Fruit fly (Drosophila melanogaster) whole organism, embryonic: ENCODE measurements around the gene CIA30.

Experiments used
- Ada2b ChIP-seq: fragments of 200-800 bp; sonication (Bioruptor generic); IDR thresholded peaks from 2 replicates; pipeline ENCODE4 v1.3.6; 2022; ENCODE audit warnings: missing biosample characterization, missing genetic modification characterization
- BEAF-32 ChIP-seq: fragments of 200-800 bp; sonication (Bioruptor generic); optimal IDR thresholded peaks from 3 replicates; lab custom pipeline; 2017; ENCODE audit warnings: missing biosample characterization, missing genetic modification characterization, mild to moderate bottlenecking, moderate library complexity, missing genetic modification reagents
- CG10274 ChIP-seq: fragments of 200-800 bp; sonication (Bioruptor generic); optimal IDR thresholded peaks from 3 replicates; lab custom pipeline; 2017; ENCODE audit warnings: missing biosample characterization, mild to moderate bottlenecking, missing genetic modification characterization
- CG10321 ChIP-seq: fragments of 200-800 bp; sonication (Bioruptor generic); IDR thresholded peaks from 2 replicates; pipeline ENCODE4 v1.3.6; 2022; ENCODE audit warnings: missing biosample characterization, missing genetic modification characterization
- CG10654 ChIP-seq: fragments of 200-800 bp; sonication (Bioruptor generic); optimal IDR thresholded peaks from 2 replicates; lab custom pipeline; 2016; ENCODE audit warnings: missing biosample characterization, missing genetic modification characterization
- CG11504 ChIP-seq: fragments of 200-800 bp; sonication (Bioruptor generic); optimal IDR thresholded peaks from 3 replicates; lab custom pipeline; 2019; ENCODE audit warnings: missing biosample characterization, mild to moderate bottlenecking, missing genetic modification characterization, moderate library complexity
- CG11695 ChIP-seq: fragments of 200-800 bp; sonication (Bioruptor generic); IDR thresholded peaks from 3 replicates; pipeline ENCODE4 v1.3.6; 2022; ENCODE audit warnings: missing biosample characterization, missing genetic modification characterization
- CG12299 ChIP-seq: fragments of 200-800 bp; sonication (Bioruptor generic); optimal IDR thresholded peaks from 2 replicates; lab custom pipeline; 2018; ENCODE audit warnings: missing biosample characterization, mild to moderate bottlenecking, missing genetic modification characterization
- CG13894 ChIP-seq: fragments of 200-800 bp; sonication (Bioruptor generic); optimal IDR thresholded peaks from 3 replicates; lab custom pipeline; 2018; ENCODE audit warnings: missing biosample characterization, mild to moderate bottlenecking, missing genetic modification characterization, moderate library complexity
- CG15479 ChIP-seq: fragments of 200-800 bp; sonication (Bioruptor generic); optimal IDR thresholded peaks from 3 replicates; lab custom pipeline; 2019; ENCODE audit warnings: missing biosample characterization, mild to moderate bottlenecking, missing genetic modification characterization, moderate library complexity
- CG16815 ChIP-seq: fragments of 200-800 bp; sonication (Bioruptor generic); optimal IDR thresholded peaks from 3 replicates; lab custom pipeline; 2017; ENCODE audit warnings: missing biosample characterization, mild to moderate bottlenecking, missing genetic modification characterization
- CG17612 ChIP-seq: fragments of 200-800 bp; sonication (Bioruptor generic); IDR thresholded peaks from 2 replicates; pipeline ENCODE4 v1.3.6; 2022; ENCODE audit warnings: missing biosample characterization, missing genetic modification characterization
- CG2199 ChIP-seq: fragments of 200-800 bp; sonication (Bioruptor generic); IDR thresholded peaks from 3 replicates; pipeline ENCODE4 v1.3.6; 2022; ENCODE audit warnings: missing biosample characterization, missing genetic modification characterization
- CG30403 ChIP-seq: fragments of 200-800 bp; sonication (Bioruptor generic); optimal IDR thresholded peaks from 3 replicates; lab custom pipeline; 2016; ENCODE audit warnings: missing biosample characterization, missing genetic modification characterization
- CG7745 ChIP-seq: fragments of 200-800 bp; sonication (Bioruptor generic); optimal IDR thresholded peaks from 2 replicates; lab custom pipeline; 2018; ENCODE audit warnings: missing biosample characterization, mild to moderate bottlenecking, missing genetic modification characterization, moderate library complexity
- CG7987 ChIP-seq: fragments of 200-800 bp; sonication (Bioruptor generic); optimal IDR thresholded peaks from 2 replicates; lab custom pipeline; 2018; ENCODE audit warnings: missing biosample characterization, mild to moderate bottlenecking, missing genetic modification characterization, moderate library complexity
- Camta ChIP-seq: fragments of 200-800 bp; sonication (Bioruptor generic); optimal IDR thresholded peaks from 2 replicates; lab custom pipeline; 2016; ENCODE audit warnings: missing biosample characterization, missing genetic modification characterization
- D19A ChIP-seq: fragments of 200-800 bp; optimal IDR thresholded peaks from 3 replicates; lab custom pipeline; 2019; ENCODE audit warnings: missing biosample characterization, mild to moderate bottlenecking, missing genetic modification characterization, moderate library complexity
- Dfd ChIP-seq, 2 experiments: fragments of >200 bp; optimal IDR thresholded peaks; 2 replicates each; lab custom pipeline; 2017; ENCODE audit warnings: missing biosample characterization in 2 of 2, missing genetic modification characterization in 2 of 2
- Dip2 ChIP-seq: fragments of 200-800 bp; sonication (Bioruptor generic); IDR thresholded peaks from 2 replicates; pipeline ENCODE4 v1.3.6; 2022; ENCODE audit warnings: missing biosample characterization, missing genetic modification characterization
- Dip3 ChIP-seq: fragments of 200-800 bp; sonication (Bioruptor generic); optimal IDR thresholded peaks from 3 replicates; lab custom pipeline; 2016; ENCODE audit warnings: missing biosample characterization, missing genetic modification characterization
- ERR ChIP-seq: fragments of 200-800 bp; sonication (Bioruptor generic); optimal IDR thresholded peaks from 2 replicates; lab custom pipeline; 2016; ENCODE audit warnings: missing biosample characterization, missing genetic modification characterization
- GATAe ChIP-seq: fragments of 200-800 bp; sonication (Bioruptor generic); conservative IDR thresholded peaks from 2 replicates; pipeline ENCODE4 v1.3.6; 2022; ENCODE audit warnings: missing biosample characterization, missing genetic modification characterization
- Gug ChIP-seq: fragments of 200-800 bp; sonication (Bioruptor generic); IDR thresholded peaks from 4 replicates; pipeline ENCODE4 v1.3.6; 2022; ENCODE audit warnings: missing biosample characterization, missing genetic modification characterization
- Lim3 ChIP-seq: fragments of 200-800 bp; sonication (Bioruptor generic); IDR thresholded peaks from 2 replicates; pipeline ENCODE4 v1.3.6; 2022; ENCODE audit warnings: missing biosample characterization, missing genetic modification characterization
- MTF-1 ChIP-seq: fragments of 200-800 bp; sonication (Bioruptor generic); optimal IDR thresholded peaks from 2 replicates; lab custom pipeline; 2018; ENCODE audit warnings: missing biosample characterization, mild to moderate bottlenecking, missing genetic modification characterization, borderline replicate concordance
- Med ChIP-seq: fragments of 200-800 bp; sonication (Bioruptor generic); peaks from one replicate; lab custom pipeline; 2016; ENCODE audit warnings: missing biosample characterization, missing genetic modification characterization, mild to moderate bottlenecking, inconsistent platforms, moderate library complexity
- NC2β ChIP-seq: fragments of 200-800 bp; sonication (Bioruptor generic); optimal IDR thresholded peaks from 2 replicates; lab custom pipeline; 2016; ENCODE audit warnings: missing biosample characterization, missing genetic modification characterization
- ac ChIP-seq: fragments of 200-800 bp; sonication (Bioruptor generic); optimal IDR thresholded peaks from 3 replicates; lab custom pipeline; 2017; ENCODE audit warnings: missing biosample characterization, mild to moderate bottlenecking, missing genetic modification characterization
- ato ChIP-seq: fragments of 200-800 bp; sonication (Bioruptor generic); IDR thresholded peaks from 2 replicates; pipeline ENCODE4 v1.3.6; 2022; ENCODE audit warnings: missing biosample characterization, missing genetic modification characterization; ENCODE audit not compliant: partially characterized antibody
- cato ChIP-seq: fragments of 200-800 bp; sonication (Bioruptor generic); optimal IDR thresholded peaks from 2 replicates; lab custom pipeline; 2016; ENCODE audit warnings: missing biosample characterization, missing genetic modification characterization, borderline replicate concordance
- da ChIP-seq: fragments of 200-800 bp; sonication (Bioruptor generic); optimal IDR thresholded peaks from 2 replicates; lab custom pipeline; 2016; ENCODE audit warnings: missing biosample characterization, missing genetic modification characterization
- esg ChIP-seq: fragments of 200-800 bp; sonication (Bioruptor generic); conservative IDR thresholded peaks from 2 replicates; pipeline ENCODE4 v1.3.6; 2022; ENCODE audit warnings: missing biosample characterization, missing genetic modification characterization
- fru ChIP-seq: fragments of >200 bp; optimal IDR thresholded peaks from 2 replicates; lab custom pipeline; 2017
- h ChIP-seq: fragments of >200 bp; optimal IDR thresholded peaks from 2 replicates; lab custom pipeline; 2017
- ind ChIP-seq: fragments of 200-800 bp; sonication (Bioruptor generic); optimal IDR thresholded peaks from 3 replicates; lab custom pipeline; 2016; ENCODE audit warnings: missing biosample characterization, missing genetic modification characterization
- jing ChIP-seq: fragments of 200-800 bp; sonication (Bioruptor generic); optimal IDR thresholded peaks from 2 replicates; lab custom pipeline; 2018; ENCODE audit warnings: missing biosample characterization, mild to moderate bottlenecking, missing genetic modification characterization
- klu ChIP-seq: fragments of 200-800 bp; sonication (Bioruptor generic); IDR thresholded peaks from 2 replicates; pipeline ENCODE4 v1.3.6; 2022; ENCODE audit warnings: missing biosample characterization, missing genetic modification characterization
- luna ChIP-seq: fragments of 200-800 bp; sonication (Bioruptor generic); optimal IDR thresholded peaks from 2 replicates; lab custom pipeline; 2016; ENCODE audit warnings: missing biosample characterization, missing genetic modification characterization
- nerfin-2 ChIP-seq: fragments of 200-800 bp; sonication (Bioruptor generic); IDR thresholded peaks from 2 replicates; pipeline ENCODE4 v1.3.6; 2022; ENCODE audit warnings: missing biosample characterization, missing genetic modification characterization; ENCODE audit not compliant: partially characterized antibody
- nmo ChIP-seq: fragments of 200-800 bp; sonication (Bioruptor generic); optimal IDR thresholded peaks from 2 replicates; lab custom pipeline; 2018; ENCODE audit warnings: missing biosample characterization, mild to moderate bottlenecking, missing genetic modification characterization, moderate library complexity
- peb ChIP-seq: fragments of 200-800 bp; sonication (Bioruptor generic); IDR thresholded peaks from 2 replicates; pipeline ENCODE4 v1.3.6; 2022; ENCODE audit warnings: missing biosample characterization, missing genetic modification characterization
- pros ChIP-seq: fragments of 200-800 bp; sonication (Bioruptor generic); optimal IDR thresholded peaks from 3 replicates; lab custom pipeline; 2019; ENCODE audit warnings: missing biosample characterization, mild to moderate bottlenecking, missing genetic modification characterization, moderate library complexity
- sc ChIP-seq, 3 experiments: fragments of >200 bp in 2 of 3; fragments of 200-800 bp in 1 of 3; sonication (Bioruptor generic) in 1 of 3; optimal IDR thresholded peaks; 2 replicates in 2 of 3; 3 replicates in 1 of 3; lab custom pipeline; 2017; ENCODE audit warnings: mild to moderate bottlenecking in 1 of 3, missing biosample characterization in 1 of 3, missing genetic modification characterization in 1 of 3, missing genetic modification reagents in 1 of 3
- schlank ChIP-seq: fragments of 200-800 bp; sonication (Bioruptor generic); optimal IDR thresholded peaks from 2 replicates; lab custom pipeline; 2018; ENCODE audit warnings: missing biosample characterization, mild to moderate bottlenecking, missing genetic modification characterization
- shn ChIP-seq: fragments of 200-800 bp; sonication (Bioruptor generic); optimal IDR thresholded peaks from 3 replicates; lab custom pipeline; 2016; ENCODE audit warnings: missing biosample characterization, missing genetic modification characterization
- sna ChIP-seq: fragments of 200-800 bp; sonication (Bioruptor generic); IDR thresholded peaks from 2 replicates; pipeline ENCODE4 v1.3.6; 2022; ENCODE audit warnings: missing biosample characterization, missing genetic modification characterization; ENCODE audit not compliant: partially characterized antibody
- vnd ChIP-seq: fragments of 200-800 bp; sonication (Bioruptor generic); IDR thresholded peaks from 3 replicates; pipeline ENCODE4 v1.3.6; 2022; ENCODE audit warnings: missing biosample characterization, missing genetic modification characterization; ENCODE audit not compliant: partially characterized antibody
- z ChIP-seq: fragments of 200-800 bp; sonication (Bioruptor generic); IDR thresholded peaks from 3 replicates; pipeline ENCODE4 v1.3.6; 2022; ENCODE audit warnings: missing biosample characterization, missing genetic modification characterization
- zfh1 ChIP-seq: fragments of 200-800 bp; sonication (Bioruptor generic); IDR thresholded peaks from 3 replicates; pipeline ENCODE4 v1.3.6; 2022; ENCODE audit warnings: missing biosample characterization, missing genetic modification characterization

CIA30 gene

DNA sequence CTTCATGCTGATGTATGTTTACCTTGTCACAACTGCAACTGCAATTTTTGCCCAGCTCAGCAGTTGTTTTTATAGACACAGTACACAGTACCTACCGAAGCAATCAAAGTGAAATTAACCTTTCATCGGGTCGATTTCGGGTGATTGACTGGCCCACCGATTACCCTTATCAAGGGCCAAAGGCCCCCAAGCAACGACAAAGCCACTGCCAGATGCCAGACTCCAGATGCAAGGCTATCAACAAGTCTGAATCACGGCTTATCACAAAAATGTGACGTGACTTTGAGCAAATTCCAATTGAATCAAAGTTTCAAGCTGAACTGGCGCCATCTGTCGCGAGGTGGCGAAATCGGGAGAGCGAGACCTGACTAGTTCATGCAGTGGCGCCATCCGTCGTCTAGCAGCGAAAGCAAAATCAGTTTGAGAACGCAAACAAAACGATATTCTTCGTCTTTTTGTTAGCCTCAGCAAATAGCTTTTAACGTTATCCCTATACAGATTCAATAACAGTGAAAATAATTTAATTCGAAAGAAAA is 19.9 kb upstream of the CIA30 start, which contains the start of gene Obp99b (continued):
- TF ChIP-seq da (GFP tag; lab: Kevin White, UChicago) (peak; percentile 25), CG7745 (tag; lab: Kevin White, UChicago) (peak; percentile 49), ato (GFP tag; lab: Robert Waterston, UW) (no peak), zfh1 (GFP tag; lab: Robert Waterston, UW) (peak; percentile 86), fru (lab: Kevin White, UChicago) (no peak), CG2199 (GFP tag; lab: Robert Waterston, UW) (peak; percentile 95), Dip2 (no peak), CG11504 (tag; lab: Kevin White, UChicago) (peak; percentile 58), CG10654 (GFP tag; lab: Kevin White, UChicago) (peak; percentile 46), D19A (tag; lab: Kevin White, UChicago) (peak; percentile 39), CG30403 (GFP tag; lab: Kevin White, UChicago) (peak; percentile 18), CG7987 (GFP tag; lab: Kevin White, UChicago) (peak; percentile 88), Dip3 (peak; percentile 3), cato (peak; percentile 41), ac (GFP tag; lab: Kevin White, UChicago) (peak; percentile 83), luna (no peak), esg (GFP tag; lab: Robert Waterston, UW) (peak; percentile 50), sna (GFP tag; lab: Robert Waterston, UW) (no peak), NC2β (peak; percentile 82), CG17612 (GFP tag; lab: Robert Waterston, UW) (peak; percentile 57; the same call in 1 of the 2 replicates), nerfin-2 (GFP tag; lab: Robert Waterston, UW) (no peak), Camta (GFP tag; lab: Kevin White, UChicago) (peak; percentile 73), jing (GFP tag; lab: Kevin White, UChicago) (peak; percentile 76), z (GFP tag; lab: Robert Waterston, UW) (no peak), sc (optimal IDR thresholded peaks at IDR 0.05; lab: Kevin White, UChicago) (no peak), sc (GFP tag; optimal IDR thresholded peaks at IDR 0.05; lab: Kevin White, UChicago) (peak; percentile 80), GATAe (GFP tag; lab: Robert Waterston, UW) (peak; percentile 63), Dfd (GFP tag; optimal IDR thresholded peaks at IDR 0.05; lab: Kevin White, UChicago) (no peak), Ada2b (GFP tag; lab: Robert Waterston, UW) (peak; percentile 61), MTF-1 (GFP tag; lab: Kevin White, UChicago) (peak; percentile 93), CG10274 (GFP tag; lab: Kevin White, UChicago) (peak; percentile 72), vnd (no peak), ERR (GFP tag; lab: Kevin White, UChicago) (peak; percentile 12), schlank (tag; lab: Kevin White, UChicago) (peak; percentile 55), CG11695 (GFP tag; lab: Robert Waterston, UW) (peak; percentile 69; the same call in 2 of the 3 replicates), Lim3 (GFP tag; lab: Robert Waterston, UW) (no peak), Gug (peak; percentile 53; the same call in 3 of the 4 replicates), CG16815 (GFP tag; lab: Kevin White, UChicago) (peak; percentile 58), ind (peak; percentile 76), CG12299 (tag; lab: Kevin White, UChicago) (peak; percentile 34), shn (GFP tag; lab: Kevin White, UChicago) (peak; percentile 89), nmo (GFP tag; lab: Kevin White, UChicago) (peak; percentile 60), BEAF-32 (GFP tag; lab: Kevin White, UChicago) (no peak), CG15479 (no peak), CG10321 (GFP tag; lab: Robert Waterston, UW) (no peak), klu (GFP tag; lab: Robert Waterston, UW) (no peak), CG13894 (tag; lab: Kevin White, UChicago) (no peak), Med (GFP tag; lab: Kevin White, UChicago) (peak; percentile 98), h (lab: Kevin White, UChicago) (peak; percentile 76), peb (GFP tag; lab: Robert Waterston, UW) (peak; percentile 30; the same call in 1 of the 2 replicates), pros (GFP tag; lab: Kevin White, UChicago) (no peak)
